Worm (Caenorhabditis elegans) whole organism, young adult: Measurements from ENCODE around the gene crh-1.

Experiments
- F39B2.1 ChIP-seq: fragments of 200-800 bp; sonication (Bioruptor generic); IDR thresholded peaks from 2 replicates; pipeline ENCODE4 v1.3.6; 2022; ENCODE audit warnings: missing genetic modification reagents, missing genetic modification characterization, missing compliant biosample characterization
- akir-1 ChIP-seq: fragments of 200-800 bp; sonication (Bioruptor generic); optimal IDR thresholded peaks from 2 replicates; lab custom pipeline; 2018; ENCODE audit warnings: mild to moderate bottlenecking, missing genetic modification characterization, moderate library complexity, missing compliant biosample characterization
- ama-1 ChIP-seq, 3 experiments: fragments of 150-350 bp in 1 of 3; sonication (generic microtip) in 2 of 3; optimal IDR thresholded peaks; 2 replicates each; lab custom pipeline; 2014 to 2018; ENCODE audit warnings: missing biosample characterization in 2 of 3, missing genetic modification characterization in 2 of 3, missing genetic modification reagents in 2 of 3
- attf-5 ChIP-seq: fragments of 200-800 bp; sonication (Bioruptor generic); optimal IDR thresholded peaks from 2 replicates; lab custom pipeline; 2018; ENCODE audit warnings: mild to moderate bottlenecking, missing genetic modification characterization, missing compliant biosample characterization
- ceh-40 ChIP-seq: fragments of 200-800 bp; sonication (Bioruptor generic); IDR thresholded peaks from 2 replicates; pipeline ENCODE4 v1.3.6; 2022; ENCODE audit warnings: missing genetic modification characterization, missing compliant biosample characterization
- ets-4 ChIP-seq: fragments of 200-800 bp; sonication (Bioruptor generic); optimal IDR thresholded peaks from 2 replicates; lab custom pipeline; 2018; ENCODE audit warnings: mild to moderate bottlenecking, missing genetic modification characterization, missing compliant biosample characterization
- lag-1 ChIP-seq: fragments of 200-800 bp; sonication (Bioruptor generic); IDR thresholded peaks from 2 replicates; pipeline ENCODE4 v1.3.6; 2022; ENCODE audit warnings: missing genetic modification reagents, missing genetic modification characterization, missing compliant biosample characterization

DNA sequence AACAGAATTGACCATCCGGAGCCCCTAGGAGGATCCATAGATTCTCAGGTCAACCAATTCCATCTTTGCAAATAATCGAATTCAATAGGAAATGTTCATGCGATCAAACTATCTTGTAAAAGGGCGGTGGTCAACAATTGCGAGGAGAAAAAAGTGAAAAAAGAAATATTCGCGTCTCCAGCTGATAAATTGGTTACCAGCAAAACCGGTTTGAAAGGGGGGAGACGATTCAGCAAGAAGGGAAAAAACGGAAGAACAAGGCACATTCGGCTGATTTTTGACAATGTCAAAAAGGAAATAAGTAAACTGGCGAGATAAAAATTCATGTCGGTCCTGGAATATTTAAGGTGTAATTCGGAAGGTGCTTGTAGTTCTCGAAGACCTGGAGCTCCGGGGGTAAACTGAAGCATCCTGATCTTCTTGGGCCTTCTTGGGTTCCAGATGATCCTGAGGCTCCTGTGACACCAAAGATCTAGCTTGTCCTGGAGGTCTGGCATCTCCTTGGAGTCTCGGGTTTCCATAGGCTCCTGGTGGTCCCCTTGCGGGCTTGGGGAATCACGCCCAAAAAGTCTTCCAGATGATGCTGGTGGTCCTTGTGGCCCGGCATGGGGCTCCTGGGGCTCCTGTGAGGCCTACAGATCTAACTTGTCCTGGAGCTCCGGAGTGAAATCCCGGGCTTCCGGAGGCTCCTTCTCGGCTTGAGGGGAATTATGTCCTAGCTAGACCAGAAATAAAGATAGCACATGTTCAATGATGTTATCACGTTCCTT is 45.6 kb downstream of the crh-1 start:
- TF ChIP-seq attf-5 (GFP tag; lab: Kevin White, UChicago) = no peak
- no peak for TF ChIP-seq F39B2.1 (GFP tag; lab: Robert Waterston, UW)
- no peak for TF ChIP-seq ama-1 (optimal IDR thresholded peaks at IDR 0.05; lab: Kevin White, UChicago)
- no peak for TF ChIP-seq ama-1 (GFP tag; optimal IDR thresholded peaks at IDR 0.05; lab: Kevin White, UChicago)
- no peak for TF ChIP-seq lag-1 (GFP tag; lab: Robert Waterston, UW)
- no peak for TF ChIP-seq ceh-40 (GFP tag; lab: Robert Waterston, UW)
- no peak for TF ChIP-seq ets-4 (GFP tag; lab: Kevin White, UChicago)
- TF ChIP-seq akir-1 (GFP tag; lab: Kevin White, UChicago) = no peak
